Worm (Caenorhabditis elegans) whole organism, late embryonic: ENCODE results near the gene srw-86.

ENCODE experiments used
- C08G9.2 ChIP-seq: sonication (generic microtip); optimal IDR thresholded peaks from 2 replicates; lab custom pipeline; 2016; ENCODE audit warnings: mild to moderate bottlenecking, missing genetic modification characterization, moderate library complexity, missing compliant biosample characterization
- K09A11.1 ChIP-seq: sonication (generic microtip); optimal IDR thresholded peaks from 2 replicates; lab custom pipeline; 2017; ENCODE audit warnings: antibody characterized with exemption, mild to moderate bottlenecking, missing genetic modification characterization, missing compliant biosample characterization; ENCODE audit not compliant: insufficient read depth
- T23F11.4 ChIP-seq: fragments of 200-800 bp; sonication (Bioruptor generic); optimal IDR thresholded peaks from 2 replicates; lab custom pipeline; 2018; ENCODE audit warnings: mild to moderate bottlenecking, missing genetic modification characterization, missing compliant biosample characterization
- Y22D7AL.16 ChIP-seq: sonication (generic microtip); optimal IDR thresholded peaks from 2 replicates; lab custom pipeline; 2016; ENCODE audit warnings: missing genetic modification characterization, missing compliant biosample characterization
- ahr-1 ChIP-seq: sonication (generic microtip); optimal IDR thresholded peaks from 2 replicates; lab custom pipeline; 2016; ENCODE audit warnings: missing genetic modification characterization, missing compliant biosample characterization
- ceh-18 ChIP-seq: sonication (generic microtip); optimal IDR thresholded peaks from 2 replicates; lab custom pipeline; 2016; ENCODE audit warnings: missing genetic modification characterization, missing compliant biosample characterization
- ceh-22 ChIP-seq: sonication (generic microtip); optimal IDR thresholded peaks from 2 replicates; lab custom pipeline; 2017; ENCODE audit warnings: missing biosample characterization, missing genetic modification characterization
- ceh-48 ChIP-seq: sonication (generic microtip); optimal IDR thresholded peaks from 2 replicates; lab custom pipeline; 2016; ENCODE audit warnings: missing genetic modification characterization, inconsistent platforms, missing compliant biosample characterization
- che-1 ChIP-seq: sonication (generic microtip); optimal IDR thresholded peaks from 2 replicates; lab custom pipeline; 2016; ENCODE audit warnings: mild to moderate bottlenecking, missing genetic modification characterization, missing compliant biosample characterization
- dmd-4 ChIP-seq: sonication (generic microtip); optimal IDR thresholded peaks from 2 replicates; lab custom pipeline; 2016; ENCODE audit warnings: borderline replicate concordance, missing genetic modification characterization, missing compliant biosample characterization
- dve-1 ChIP-seq: sonication (generic microtip); optimal IDR thresholded peaks from 2 replicates; lab custom pipeline; 2017; ENCODE audit warnings: antibody characterized with exemption, mild to moderate bottlenecking, missing genetic modification characterization, missing compliant biosample characterization
- elt-2 ChIP-seq: sonication (generic microtip); optimal IDR thresholded peaks from 2 replicates; lab custom pipeline; 2016; ENCODE audit warnings: missing genetic modification reagents, missing genetic modification characterization, missing compliant biosample characterization
- elt-4 ChIP-seq: sonication (generic microtip); optimal IDR thresholded peaks from 2 replicates; lab custom pipeline; 2016; ENCODE audit warnings: missing genetic modification characterization, missing compliant biosample characterization
- eyg-1 ChIP-seq: sonication (generic microtip); optimal IDR thresholded peaks from 2 replicates; lab custom pipeline; 2016; ENCODE audit warnings: missing genotype, missing genetic modification characterization, missing compliant biosample characterization
- hlh-13 ChIP-seq: fragments of 200-800 bp; sonication (Bioruptor generic); optimal IDR thresholded peaks from 2 replicates; lab custom pipeline; 2018; ENCODE audit warnings: mild to moderate bottlenecking, missing genetic modification characterization, missing compliant biosample characterization
- hlh-15 ChIP-seq: sonication (generic microtip); optimal IDR thresholded peaks from 2 replicates; lab custom pipeline; 2016; ENCODE audit warnings: missing genetic modification characterization, missing compliant biosample characterization
- hlh-6 ChIP-seq: sonication (generic microtip); optimal IDR thresholded peaks from 2 replicates; lab custom pipeline; 2016; ENCODE audit warnings: missing genotype, missing genetic modification characterization, missing compliant biosample characterization
- mec-3 ChIP-seq: sonication (generic microtip); optimal IDR thresholded peaks from 2 replicates; lab custom pipeline; 2016; ENCODE audit warnings: borderline replicate concordance, missing genetic modification characterization, missing compliant biosample characterization
- nfya-1 ChIP-seq: sonication (generic microtip); optimal IDR thresholded peaks from 2 replicates; lab custom pipeline; 2017; ENCODE audit warnings: missing genetic modification characterization, mild to moderate bottlenecking, missing compliant biosample characterization, antibody characterized with exemption, moderate library complexity
- nhr-11 ChIP-seq: fragments of 150-350 bp; optimal IDR thresholded peaks from 2 replicates; lab custom pipeline; 2014; ENCODE audit warnings: missing biosample characterization, missing genetic modification characterization
- nhr-232 ChIP-seq: sonication (generic microtip); optimal IDR thresholded peaks from 2 replicates; lab custom pipeline; 2016; ENCODE audit warnings: missing genetic modification characterization, missing compliant biosample characterization
- npax-4 ChIP-seq: sonication (generic microtip); optimal IDR thresholded peaks from 2 replicates; lab custom pipeline; 2016; ENCODE audit warnings: missing genetic modification characterization, missing compliant biosample characterization
- odd-2 ChIP-seq: sonication (generic microtip); optimal IDR thresholded peaks from 2 replicates; lab custom pipeline; 2017; ENCODE audit warnings: antibody characterized with exemption, mild to moderate bottlenecking, missing genetic modification characterization, missing compliant biosample characterization
- pag-3 ChIP-seq: sonication (generic microtip); optimal IDR thresholded peaks from 2 replicates; lab custom pipeline; 2016; ENCODE audit warnings: missing compliant biosample characterization, missing genetic modification characterization, borderline replicate concordance
- pat-9 ChIP-seq: fragments of 200-800 bp; sonication (Bioruptor generic); optimal IDR thresholded peaks from 2 replicates; lab custom pipeline; 2018; ENCODE audit warnings: mild to moderate bottlenecking, missing genetic modification characterization, moderate library complexity, missing compliant biosample characterization
- pax-1 ChIP-seq: fragments of 150-350 bp; optimal IDR thresholded peaks from 2 replicates; lab custom pipeline; 2014; ENCODE audit warnings: missing biosample characterization, missing genetic modification characterization
- pha-2 ChIP-seq: sonication (generic microtip); optimal IDR thresholded peaks from 2 replicates; lab custom pipeline; 2017; ENCODE audit warnings: mild to moderate bottlenecking, missing genetic modification characterization, missing compliant biosample characterization
- pqm-1 ChIP-seq: sonication (generic microtip); optimal IDR thresholded peaks from 2 replicates; lab custom pipeline; 2016; ENCODE audit warnings: missing genetic modification characterization, missing compliant biosample characterization
- ref-2 ChIP-seq: sonication (generic microtip); optimal IDR thresholded peaks from 2 replicates; lab custom pipeline; 2016; ENCODE audit warnings: missing genetic modification characterization, missing compliant biosample characterization
- sdc-2 ChIP-seq: sonication (generic microtip); optimal IDR thresholded peaks from 2 replicates; lab custom pipeline; 2016; ENCODE audit warnings: missing genotype, missing genetic modification characterization, missing compliant biosample characterization
- sox-2 ChIP-seq: fragments of 200-800 bp; sonication (Bioruptor generic); IDR thresholded peaks from 2 replicates; pipeline ENCODE4 v1.3.6; 2022; ENCODE audit warnings: missing genetic modification reagents, missing genetic modification characterization, missing compliant biosample characterization
- syd-9 ChIP-seq: sonication (generic microtip); optimal IDR thresholded peaks from 2 replicates; lab custom pipeline; 2016; ENCODE audit warnings: mild to moderate bottlenecking, missing genetic modification characterization, moderate library complexity, missing compliant biosample characterization
- tbx-7 ChIP-seq: sonication (generic microtip); optimal IDR thresholded peaks from 2 replicates; lab custom pipeline; 2016; ENCODE audit warnings: missing genotype, missing genetic modification characterization, missing compliant biosample characterization
- ttx-3 ChIP-seq: sonication (generic microtip); optimal IDR thresholded peaks from 2 replicates; lab custom pipeline; 2016; ENCODE audit warnings: missing genetic modification reagents, missing genetic modification characterization, missing compliant biosample characterization
- unc-3 ChIP-seq, 2 experiments: fragments of 200-800 bp in 1 of 2; sonication (Bioruptor generic) in 1 of 2; sonication (generic microtip) in 1 of 2; conservative IDR thresholded peaks in 1 of 2; optimal IDR thresholded peaks in 1 of 2; 2 replicates each; pipeline versions ENCODE4 v1.3.6 to Lab custom; 2016 to 2022; ENCODE audit warnings: missing compliant biosample characterization in 2 of 2, missing genetic modification characterization in 2 of 2, missing genetic modification reagents in 1 of 2
- ztf-16 ChIP-seq: sonication (generic microtip); optimal IDR thresholded peaks from 2 replicates; lab custom pipeline; 2017; ENCODE audit warnings: missing genetic modification characterization, missing compliant biosample characterization

The srw-86 gene

DNA sequence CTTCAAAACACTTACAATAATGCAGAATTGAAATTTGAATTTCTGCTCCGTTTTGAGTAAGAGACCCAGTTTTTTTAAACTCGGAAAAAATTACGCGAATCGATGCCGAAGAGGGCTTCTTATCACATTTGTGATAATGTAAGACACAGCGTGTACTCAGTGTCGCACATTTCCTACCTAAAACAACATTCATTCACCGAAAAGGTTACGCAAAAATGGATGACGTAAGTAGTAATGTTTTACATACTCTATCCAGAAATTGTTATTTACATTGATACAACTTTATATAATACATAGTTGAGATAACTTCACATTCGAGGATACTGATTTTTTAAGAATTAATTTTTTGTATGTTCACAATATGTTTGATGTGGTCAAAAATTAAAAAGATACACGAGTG is 16.0 kb upstream of the srw-86 start, which contains the start of the genes C25F9.4 and C25F9.9:
Gene C25F9.4, minus strand, starts transcription at position 101 of the 400 bp plus-strand sequence.
Gene C25F9.9, plus strand, starts transcription at position 137 of the 400 bp plus-strand sequence.
- TF ChIP-seq nhr-11 (tag; lab: Kevin White, UChicago) (no peak), ttx-3 (tag; lab: Kevin White, UChicago) (no peak), dve-1 (tag; lab: Kevin White, UChicago) (no peak), che-1 (tag; lab: Kevin White, UChicago) (no peak), pha-2 (tag; lab: Kevin White, UChicago) (no peak), sdc-2 (tag; lab: Kevin White, UChicago) (no peak), hlh-15 (no peak), ahr-1 (tag; lab: Kevin White, UChicago) (no peak), pax-1 (tag; lab: Kevin White, UChicago) (no peak), pat-9 (tag; lab: Kevin White, UChicago) (no peak), Y22D7AL.16 (no peak), elt-4 (tag; lab: Kevin White, UChicago) (no peak), pag-3 (no peak)

DNA sequence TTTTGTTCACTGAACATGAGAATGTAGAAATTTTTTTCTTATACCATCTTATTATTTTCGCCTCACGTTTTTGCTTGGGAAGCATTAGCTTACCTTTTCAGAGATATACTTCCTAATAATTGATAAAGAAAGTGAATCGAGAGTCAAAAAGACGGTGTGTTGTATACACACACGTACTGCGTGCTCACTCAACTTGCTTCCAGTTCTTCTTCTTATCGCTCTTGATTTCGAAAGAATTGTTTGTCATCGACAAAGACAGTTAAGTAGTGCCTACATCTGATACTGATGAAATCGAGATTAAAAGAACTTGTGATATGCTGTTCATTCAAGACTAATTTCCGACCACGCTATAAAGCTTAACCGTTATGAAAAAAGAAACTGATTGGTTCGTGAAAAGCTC is 10.1 kb upstream of the srw-86 start, which contains the start of gene C25F9.5:
Gene C25F9.5, minus strand, starts transcription at position 195 of the 400 bp plus-strand sequence.
- TF ChIP-seq odd-2 (tag; lab: Kevin White, UChicago) = no peak
- TF ChIP-seq pat-9 (tag; lab: Kevin White, UChicago) = no peak
- TF ChIP-seq sox-2 (GFP tag; lab: Robert Waterston, UW) = no peak
- no peak for TF ChIP-seq eyg-1 (tag; lab: Kevin White, UChicago)
- no peak for TF ChIP-seq pqm-1 (tag; lab: Kevin White, UChicago)
- no peak for TF ChIP-seq hlh-13 (GFP tag; lab: Kevin White, UChicago)
- no peak for TF ChIP-seq K09A11.1 (tag; lab: Kevin White, UChicago)
- TF ChIP-seq T23F11.4 = no peak
- TF ChIP-seq ref-2 (tag; lab: Kevin White, UChicago) = no peak
- no peak for TF ChIP-seq ceh-48 (tag; lab: Kevin White, UChicago)
- no peak for TF ChIP-seq C08G9.2 (tag; lab: Kevin White, UChicago)
- no peak for TF ChIP-seq elt-2
- no peak for TF ChIP-seq dmd-4 (tag; lab: Kevin White, UChicago)
- no peak for TF ChIP-seq nfya-1

DNA sequence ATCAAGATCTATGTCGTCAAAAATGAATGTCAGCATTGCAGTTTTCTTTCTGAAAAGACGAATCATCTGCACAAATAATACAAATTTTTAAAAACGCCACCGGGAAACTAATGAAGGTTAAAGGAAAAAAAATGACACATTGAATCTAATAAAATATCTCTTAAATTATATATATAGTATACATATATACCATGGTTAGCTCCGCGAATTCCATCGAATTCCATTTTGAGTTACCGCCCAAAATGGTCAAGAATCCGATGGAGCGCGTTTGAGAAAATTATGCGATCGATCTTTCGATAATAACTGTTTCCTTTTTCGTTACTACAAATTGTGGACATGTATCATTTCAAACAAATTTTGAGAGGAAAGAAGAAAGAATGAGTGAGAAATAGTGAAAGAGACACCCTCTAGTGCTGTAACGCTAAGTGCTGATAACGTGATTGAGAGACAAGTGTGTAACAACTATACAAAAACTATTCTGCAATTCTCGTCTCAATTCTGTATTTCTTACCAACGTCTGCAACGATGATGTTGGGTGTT is 4.8 kb upstream of the srw-86 start, which contains the start of the genes C25F9.6 and C25F9.10:
Gene C25F9.6, minus strand, starts transcription at position 51 of the 540 bp plus-strand sequence.
Gene C25F9.10, plus strand, starts transcription at position 454 of the 540 bp plus-strand sequence.
- TF ChIP-seq npax-4 (no peak), unc-3 (GFP tag; conservative IDR thresholded peaks at IDR 0.05; lab: Robert Waterston, UW) (no peak), unc-3 (tag; optimal IDR thresholded peaks at IDR 0.05; lab: Kevin White, UChicago) (no peak), Y22D7AL.16 (no peak), mec-3 (tag; lab: Kevin White, UChicago) (no peak), syd-9 (tag; lab: Kevin White, UChicago) (no peak), hlh-6 (tag; lab: Kevin White, UChicago) (no peak), ceh-18 (tag; lab: Kevin White, UChicago) (no peak), ztf-16 (tag; lab: Kevin White, UChicago) (no peak), nhr-232 (tag; lab: Kevin White, UChicago) (no peak), ceh-22 (tag; lab: Kevin White, UChicago) (no peak), dmd-4 (tag; lab: Kevin White, UChicago) (no peak), tbx-7 (tag; lab: Kevin White, UChicago) (no peak)
